Fruit fly (Drosophila melanogaster): Measurements from ENCODE around the gene CG15760.

Gene CG15760

DNA sequence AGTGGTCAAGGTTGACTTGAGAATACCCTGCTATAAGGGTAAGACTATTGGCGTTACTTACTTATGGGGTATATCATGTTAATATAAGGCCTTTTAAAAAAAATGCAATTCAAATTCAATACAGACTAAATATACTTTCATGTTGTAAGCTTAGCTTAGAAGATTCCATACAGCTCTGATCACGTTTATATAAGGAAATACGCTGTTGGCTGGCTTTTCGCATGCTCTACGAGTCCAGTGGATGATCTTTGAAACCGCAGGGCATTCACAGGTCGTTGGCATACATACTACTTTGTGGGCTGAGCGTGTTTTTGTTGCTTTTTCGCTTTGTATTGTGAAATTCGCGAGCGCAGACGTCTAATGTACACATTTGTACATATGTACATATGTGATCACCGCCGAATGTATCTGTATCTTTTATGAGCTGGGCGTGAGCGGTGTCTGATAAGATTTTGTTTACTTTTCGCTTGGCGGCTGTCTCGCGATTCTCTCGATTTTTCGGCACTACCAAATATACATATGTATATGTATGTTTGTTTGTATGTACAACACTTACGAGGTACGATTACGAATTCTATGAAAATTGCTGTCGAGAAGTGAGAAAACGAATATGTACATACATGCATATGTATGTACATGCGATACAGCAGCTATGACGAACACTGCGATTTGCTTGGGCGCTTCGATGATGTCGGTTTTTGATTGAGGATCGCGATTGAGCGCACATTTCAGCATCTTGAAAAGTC, 35.1 kb upstream of the CG15760 start (continued):
- peak; percentile 78 for TF ChIP-seq MTF-1 (GFP tag; optimal IDR thresholded peaks at IDR 0.05; ENCODE audit: borderline replicate concordance)
- no peak for TF ChIP-seq CG3065 (GFP tag; optimal IDR thresholded peaks at IDR 0.05)
- TF ChIP-seq CG10431 (GFP tag; optimal IDR thresholded peaks at IDR 0.05): no peak
- TF ChIP-seq kay (GFP tag; optimal IDR thresholded peaks at IDR 0.05): no peak
- no peak for TF ChIP-seq Dll (GFP tag; IDR thresholded peaks at IDR 0.05; ENCODE audit: partially characterized antibody)
- no peak for TF ChIP-seq CG13287 (GFP tag; IDR thresholded peaks at IDR 0.05; ENCODE audit: partially characterized antibody)
- TF ChIP-seq Atf6 (GFP tag; IDR thresholded peaks at IDR 0.05): peak; percentile 63
- TF ChIP-seq grn (GFP tag; optimal IDR thresholded peaks at IDR 0.05): no peak
- no peak for TF ChIP-seq NK7.1 (GFP tag; optimal IDR thresholded peaks at IDR 0.05)
- peak; percentile 61 for TF ChIP-seq slbo (GFP tag; IDR thresholded peaks at IDR 0.05)
- TF ChIP-seq MESR4 (GFP tag; optimal IDR thresholded peaks at IDR 0.05): no peak
- no peak for TF ChIP-seq Hr39 (optimal IDR thresholded peaks at IDR 0.05)
- TF ChIP-seq NC2β (GFP tag; optimal IDR thresholded peaks at IDR 0.05): no peak
- no peak for TF ChIP-seq ase (GFP tag; IDR thresholded peaks at IDR 0.05)
- no peak for TF ChIP-seq CG18011 (GFP tag; optimal IDR thresholded peaks at IDR 0.05)
- no peak for TF ChIP-seq run (tag; optimal IDR thresholded peaks at IDR 0.05)
- TF ChIP-seq CG1792 (GFP tag; optimal IDR thresholded peaks at IDR 0.05): peak; percentile 30
- no peak for TF ChIP-seq Six4 (GFP tag; optimal IDR thresholded peaks at IDR 0.05)
- TF ChIP-seq CG8765 (GFP tag; IDR thresholded peaks at IDR 0.05): no peak
- no peak for TF ChIP-seq CG15073 (GFP tag; optimal IDR thresholded peaks at IDR 0.05)
- no peak for TF ChIP-seq D (optimal IDR thresholded peaks at IDR 0.05)
- no peak for TF ChIP-seq D (GFP tag; optimal IDR thresholded peaks at IDR 0.05)
- TF ChIP-seq lola (GFP tag; optimal IDR thresholded peaks at IDR 0.05): no peak
- TF ChIP-seq Taf1 (GFP tag; IDR thresholded peaks at IDR 0.05): 0 out of 2 replicates have a peak, but pooled peaks have one; percentile 10
- TF ChIP-seq wek (GFP tag; optimal IDR thresholded peaks at IDR 0.05): peak; percentile 77
- TF ChIP-seq jigr1 (GFP tag; IDR thresholded peaks at IDR 0.05): no peak
- peak; percentile 55 for TF ChIP-seq schlank (tag; optimal IDR thresholded peaks at IDR 0.05)
- no peak for TF ChIP-seq Lim3 (GFP tag; IDR thresholded peaks at IDR 0.05)
- peak; percentile 39 for TF ChIP-seq CG12155 (GFP tag; optimal IDR thresholded peaks at IDR 0.05)
- TF ChIP-seq Hr51 (GFP tag; optimal IDR thresholded peaks at IDR 0.05): peak; percentile 14 to 20
- peak; percentile 64; the same call in 2 of the 3 replicates for TF ChIP-seq ci (GFP tag; IDR thresholded peaks at IDR 0.05)
- TF ChIP-seq ab (GFP tag; optimal IDR thresholded peaks at IDR 0.05): no peak
- no peak for TF ChIP-seq Sry-β (GFP tag; optimal IDR thresholded peaks at IDR 0.05)
- TF ChIP-seq PHDP (tag; optimal IDR thresholded peaks at IDR 0.05): peak; percentile 46
- peak; percentile 18 for TF ChIP-seq CG18262 (tag; optimal IDR thresholded peaks at IDR 0.05)
- TF ChIP-seq CG7963 (GFP tag; IDR thresholded peaks at IDR 0.05; ENCODE audit: partially characterized antibody): no peak
- peak; percentile 35 for TF ChIP-seq CG33213 (GFP tag; optimal IDR thresholded peaks at IDR 0.05)
- TF ChIP-seq bsh (GFP tag; optimal IDR thresholded peaks at IDR 0.05): no peak
- peak; percentile 33; the same call in 1 of the 2 replicates for TF ChIP-seq E2f2 (GFP tag; IDR thresholded peaks at IDR 0.05)
- TF ChIP-seq sob (GFP tag; IDR thresholded peaks at IDR 0.05): peak; percentile 30; the same call in 1 of the 2 replicates
- peak; percentile 63 for TF ChIP-seq CG10209 (GFP tag; optimal IDR thresholded peaks at IDR 0.05)
- no peak for TF ChIP-seq CG3163 (GFP tag; optimal IDR thresholded peaks at IDR 0.05)
- TF ChIP-seq Ssrp (tag; optimal IDR thresholded peaks at IDR 0.05): no peak
- TF ChIP-seq CG15514 (GFP tag; optimal IDR thresholded peaks at IDR 0.05): peak; percentile 55
- TF ChIP-seq wor (GFP tag; IDR thresholded peaks at IDR 0.05): no peak
- TF ChIP-seq D19A (tag; optimal IDR thresholded peaks at IDR 0.05): peak; percentile 90
- peak; percentile 18; the same call in 1 of the 2 replicates for TF ChIP-seq ranshi (GFP tag; IDR thresholded peaks at IDR 0.05)
- no peak for TF ChIP-seq danr (GFP tag; IDR thresholded peaks at IDR 0.05)
- peak in 1 of 2 experiments; percentile 38 for TF ChIP-seq tll (GFP tag; optimal IDR thresholded peaks at IDR 0.05)
